Fruit fly (Drosophila melanogaster) whole organism, embryonic: ENCODE measurements around the gene His3.3B.

Experiments
- B-H1 ChIP-seq: fragments of 200-800 bp; sonication (Bioruptor generic); IDR thresholded peaks from 3 replicates; pipeline ENCODE4 v1.3.6; 2022; ENCODE audit warnings: missing biosample characterization, missing genetic modification characterization
- BEAF-32 ChIP-seq: fragments of 200-800 bp; sonication (Bioruptor generic); optimal IDR thresholded peaks from 3 replicates; lab custom pipeline; 2017; ENCODE audit warnings: missing biosample characterization, missing genetic modification characterization, mild to moderate bottlenecking, moderate library complexity, missing genetic modification reagents
- CG10209 ChIP-seq: fragments of 200-800 bp; sonication (Bioruptor generic); optimal IDR thresholded peaks from 3 replicates; lab custom pipeline; 2017; ENCODE audit warnings: missing biosample characterization, mild to moderate bottlenecking, missing genetic modification characterization, missing genetic modification reagents
- CG10366 ChIP-seq: fragments of 200-800 bp; sonication (Bioruptor generic); IDR thresholded peaks from 2 replicates; pipeline ENCODE4 v1.3.6; 2022; ENCODE audit warnings: missing biosample characterization, missing genetic modification characterization
- CG12155 ChIP-seq: fragments of 200-800 bp; sonication (Bioruptor generic); optimal IDR thresholded peaks from 3 replicates; lab custom pipeline; 2016; ENCODE audit warnings: missing biosample characterization, missing genetic modification characterization
- CG1602 ChIP-seq: fragments of 200-800 bp; sonication (Bioruptor generic); optimal IDR thresholded peaks from 3 replicates; lab custom pipeline; 2016; ENCODE audit warnings: missing biosample characterization, missing genetic modification characterization
- CG18262 ChIP-seq: fragments of 200-800 bp; optimal IDR thresholded peaks from 3 replicates; lab custom pipeline; 2019; ENCODE audit warnings: missing biosample characterization, mild to moderate bottlenecking, missing genetic modification characterization, moderate library complexity
- CG30403 ChIP-seq: fragments of 200-800 bp; sonication (Bioruptor generic); optimal IDR thresholded peaks from 3 replicates; lab custom pipeline; 2016; ENCODE audit warnings: missing biosample characterization, missing genetic modification characterization
- CG31224 ChIP-seq: fragments of 200-800 bp; sonication (Bioruptor generic); IDR thresholded peaks from 2 replicates; pipeline ENCODE4 v1.3.6; 2022; ENCODE audit warnings: missing biosample characterization, missing genetic modification characterization
- CG3163 ChIP-seq: fragments of 200-800 bp; sonication (Bioruptor generic); optimal IDR thresholded peaks from 3 replicates; lab custom pipeline; 2016; ENCODE audit warnings: missing biosample characterization, missing genetic modification characterization
- CG32772 ChIP-seq: fragments of 200-800 bp; sonication (Bioruptor generic); IDR thresholded peaks from 2 replicates; pipeline ENCODE4 v1.3.6; 2022; ENCODE audit warnings: missing biosample characterization, missing genetic modification characterization
- CG33213 ChIP-seq: fragments of 200-800 bp; sonication (Bioruptor generic); optimal IDR thresholded peaks from 3 replicates; lab custom pipeline; 2016; ENCODE audit warnings: missing biosample characterization, missing genetic modification characterization
- CG4707 ChIP-seq: fragments of 200-800 bp; sonication (Bioruptor generic); optimal IDR thresholded peaks from 2 replicates; lab custom pipeline; 2018; ENCODE audit warnings: missing biosample characterization, mild to moderate bottlenecking, missing genetic modification characterization, moderate library complexity
- CG6765 ChIP-seq: fragments of 200-800 bp; sonication (Bioruptor generic); optimal IDR thresholded peaks from 3 replicates; lab custom pipeline; 2017; ENCODE audit warnings: missing biosample characterization, mild to moderate bottlenecking, missing genetic modification characterization
- CG8359 ChIP-seq: fragments of 200-800 bp; sonication (Bioruptor generic); optimal IDR thresholded peaks from 2 replicates; lab custom pipeline; 2017; ENCODE audit warnings: missing biosample characterization, mild to moderate bottlenecking, missing genetic modification characterization, borderline replicate concordance
- CG9817 ChIP-seq: fragments of 200-800 bp; sonication (Bioruptor generic); optimal IDR thresholded peaks from 2 replicates; lab custom pipeline; 2018; ENCODE audit warnings: missing biosample characterization, mild to moderate bottlenecking, missing genetic modification characterization, moderate library complexity
- Dad ChIP-seq: fragments of 200-800 bp; sonication (Bioruptor generic); optimal IDR thresholded peaks from 3 replicates; lab custom pipeline; 2016; ENCODE audit warnings: missing biosample characterization, missing genetic modification characterization
- HmgD ChIP-seq: fragments of 200-800 bp; sonication (Bioruptor generic); optimal IDR thresholded peaks from 3 replicates; lab custom pipeline; 2016; ENCODE audit warnings: missing biosample characterization, missing genetic modification characterization
- Hr51 ChIP-seq, 2 experiments: fragments of 200-800 bp; sonication (Bioruptor generic); optimal IDR thresholded peaks; 2 replicates in 1 of 2; 3 replicates in 1 of 2; lab custom pipeline; 2016 to 2018; ENCODE audit warnings: missing biosample characterization in 2 of 2, missing genetic modification characterization in 2 of 2, mild to moderate bottlenecking in 1 of 2, moderate library complexity in 1 of 2
- Lpt ChIP-seq: fragments of >200 bp; optimal IDR thresholded peaks from 2 replicates; lab custom pipeline; 2018; ENCODE audit warnings: missing biosample characterization, missing genetic modification characterization
- Mrtf ChIP-seq: fragments of 200-800 bp; sonication (Bioruptor generic); IDR thresholded peaks from 3 replicates; pipeline ENCODE4 v1.3.6; 2022; ENCODE audit warnings: missing biosample characterization, missing genetic modification characterization
- Myb ChIP-seq: fragments of 200-800 bp; sonication (Bioruptor generic); optimal IDR thresholded peaks from 2 replicates; lab custom pipeline; 2016; ENCODE audit warnings: missing biosample characterization, missing genetic modification characterization
- PHDP ChIP-seq: fragments of 200-800 bp; sonication (Bioruptor generic); optimal IDR thresholded peaks from 3 replicates; lab custom pipeline; 2018; ENCODE audit warnings: missing biosample characterization, mild to moderate bottlenecking, missing genetic modification characterization, moderate library complexity
- Rx ChIP-seq: fragments of 200-800 bp; sonication (Bioruptor generic); IDR thresholded peaks from 2 replicates; pipeline ENCODE4 v1.3.6; 2022; ENCODE audit warnings: missing biosample characterization, missing genetic modification characterization
- Side ChIP-seq: fragments of 200-800 bp; sonication (Bioruptor generic); optimal IDR thresholded peaks from 2 replicates; lab custom pipeline; 2016; ENCODE audit warnings: missing biosample characterization, missing genetic modification characterization
- Sry-β ChIP-seq: fragments of 200-800 bp; sonication (Bioruptor generic); optimal IDR thresholded peaks from 2 replicates; lab custom pipeline; 2018; ENCODE audit warnings: missing biosample characterization, mild to moderate bottlenecking, missing genetic modification characterization, moderate library complexity
- Xbp1 ChIP-seq: fragments of 200-800 bp; sonication (Bioruptor generic); optimal IDR thresholded peaks from 3 replicates; lab custom pipeline; 2016; ENCODE audit warnings: missing biosample characterization, mild to moderate bottlenecking, missing genetic modification characterization
- amos ChIP-seq: fragments of 200-800 bp; sonication (Bioruptor generic); IDR thresholded peaks from 2 replicates; pipeline ENCODE4 v1.3.6; 2022; ENCODE audit warnings: missing biosample characterization, missing genetic modification characterization; ENCODE audit not compliant: partially characterized antibody
- ash1 ChIP-seq: fragments of 200-800 bp; sonication (Bioruptor generic); optimal IDR thresholded peaks from 2 replicates; lab custom pipeline; 2018; ENCODE audit warnings: missing biosample characterization, mild to moderate bottlenecking, missing genetic modification characterization
- bbx ChIP-seq: fragments of 200-800 bp; sonication (Bioruptor generic); IDR thresholded peaks from 2 replicates; pipeline ENCODE4 v1.3.6; 2022; ENCODE audit warnings: missing biosample characterization, missing genetic modification characterization; ENCODE audit not compliant: partially characterized antibody
- chinmo ChIP-seq: fragments of 200-800 bp; sonication (Bioruptor generic); IDR thresholded peaks from 4 replicates; pipeline ENCODE4 v1.3.6; 2022; ENCODE audit warnings: missing biosample characterization, missing genetic modification characterization; ENCODE audit not compliant: partially characterized antibody
- dimm ChIP-seq: fragments of 200-800 bp; sonication (Bioruptor generic); IDR thresholded peaks from 2 replicates; pipeline ENCODE4 v1.3.6; 2022; ENCODE audit warnings: missing biosample characterization, missing genetic modification characterization
- eve ChIP-seq, 2 experiments: fragments of >200 bp; optimal IDR thresholded peaks; 2 replicates each; lab custom pipeline; 2017; ENCODE audit warnings: missing biosample characterization in 2 of 2, missing genetic modification characterization in 2 of 2
- fd3F ChIP-seq: fragments of 200-800 bp; sonication (Bioruptor generic); optimal IDR thresholded peaks from 2 replicates; lab custom pipeline; 2018; ENCODE audit warnings: missing biosample characterization, mild to moderate bottlenecking, missing genetic modification characterization, moderate library complexity
- fd64A ChIP-seq: fragments of 200-800 bp; sonication (Bioruptor generic); optimal IDR thresholded peaks from 3 replicates; lab custom pipeline; 2018; ENCODE audit warnings: missing biosample characterization, mild to moderate bottlenecking, missing genetic modification characterization
- fru ChIP-seq: fragments of >200 bp; optimal IDR thresholded peaks from 2 replicates; lab custom pipeline; 2017
- fu2 ChIP-seq: fragments of 200-800 bp; sonication (Bioruptor generic); optimal IDR thresholded peaks from 2 replicates; lab custom pipeline; 2016; ENCODE audit warnings: missing biosample characterization, missing genetic modification characterization
- gt ChIP-seq: fragments of 200-800 bp; sonication (Bioruptor generic); IDR thresholded peaks from 2 replicates; pipeline ENCODE4 v1.3.6; 2022; ENCODE audit warnings: missing biosample characterization, missing genetic modification characterization
- klu ChIP-seq: fragments of 200-800 bp; sonication (Bioruptor generic); IDR thresholded peaks from 2 replicates; pipeline ENCODE4 v1.3.6; 2022; ENCODE audit warnings: missing biosample characterization, missing genetic modification characterization
- kni ChIP-seq: fragments of 200-800 bp; sonication (Bioruptor generic); optimal IDR thresholded peaks from 3 replicates; lab custom pipeline; 2017; ENCODE audit warnings: mild to moderate bottlenecking, missing biosample characterization, missing genetic modification reagents, missing genetic modification characterization
- knrl ChIP-seq: fragments of 200-800 bp; sonication (Bioruptor generic); IDR thresholded peaks from 3 replicates; pipeline ENCODE4 v1.3.6; 2022; ENCODE audit warnings: missing biosample characterization, missing genetic modification characterization; ENCODE audit not compliant: partially characterized antibody
- mirr ChIP-seq: fragments of 200-800 bp; sonication (Bioruptor generic); optimal IDR thresholded peaks from 3 replicates; lab custom pipeline; 2018; ENCODE audit warnings: missing biosample characterization, mild to moderate bottlenecking, missing genetic modification characterization
- phol ChIP-seq: fragments of 200-800 bp; sonication (Bioruptor generic); optimal IDR thresholded peaks from 3 replicates; lab custom pipeline; 2018; ENCODE audit warnings: missing biosample characterization, mild to moderate bottlenecking, missing genetic modification characterization, moderate library complexity
- pum ChIP-seq: fragments of 200-800 bp; sonication (Bioruptor generic); optimal IDR thresholded peaks from 2 replicates; lab custom pipeline; 2016; ENCODE audit warnings: missing biosample characterization, missing genetic modification characterization
- ranshi ChIP-seq: fragments of 200-800 bp; sonication (Bioruptor generic); IDR thresholded peaks from 2 replicates; pipeline ENCODE4 v1.3.6; 2022; ENCODE audit warnings: missing biosample characterization, missing genetic modification characterization
- sens-2 ChIP-seq: fragments of 200-800 bp; sonication (Bioruptor generic); IDR thresholded peaks from 2 replicates; pipeline ENCODE4 v1.3.6; 2022; ENCODE audit warnings: missing biosample characterization, missing genetic modification characterization
- toy ChIP-seq: fragments of 200-800 bp; sonication (Bioruptor generic); IDR thresholded peaks from 2 replicates; pipeline ENCODE4 v1.3.6; 2022; ENCODE audit warnings: missing biosample characterization, missing genetic modification characterization
- vvl ChIP-seq: fragments of 200-800 bp; sonication (Bioruptor generic); IDR thresholded peaks from 2 replicates; pipeline ENCODE4 v1.3.6; 2022; ENCODE audit warnings: missing biosample characterization, missing genetic modification characterization
- z ChIP-seq: fragments of 200-800 bp; sonication (Bioruptor generic); IDR thresholded peaks from 3 replicates; pipeline ENCODE4 v1.3.6; 2022; ENCODE audit warnings: missing biosample characterization, missing genetic modification characterization
- zfh1 ChIP-seq: fragments of 200-800 bp; sonication (Bioruptor generic); IDR thresholded peaks from 3 replicates; pipeline ENCODE4 v1.3.6; 2022; ENCODE audit warnings: missing biosample characterization, missing genetic modification characterization
- zfh2 ChIP-seq: fragments of 200-800 bp; sonication (Bioruptor generic); optimal IDR thresholded peaks from 2 replicates; lab custom pipeline; 2016; ENCODE audit warnings: missing biosample characterization, missing genetic modification characterization

The His3.3B gene

dm6 chrX:9134922-9135453, 21.5 kb downstream of the His3.3B start, which contains the start of gene fend (continued):
- TF ChIP-seq CG33213 (GFP tag; lab: Kevin White, UChicago) (no peak), CG12155 (GFP tag; lab: Kevin White, UChicago) (no peak), bbx (no peak), kni (GFP tag; lab: Kevin White, UChicago) (peak; percentile 98), chinmo (no peak), eve (GFP tag; optimal IDR thresholded peaks at IDR 0.05; lab: Kevin White, UChicago) (peak in 1 of 2 experiments; percentile 30), zfh2 (GFP tag; lab: Kevin White, UChicago) (no peak), sens-2 (GFP tag; lab: Robert Waterston, UW) (no peak), CG4707 (GFP tag; lab: Kevin White, UChicago) (no peak), mirr (no peak), gt (no peak), pum (GFP tag; lab: Kevin White, UChicago) (no peak), CG18262 (tag; lab: Kevin White, UChicago) (peak; percentile 61), CG3163 (GFP tag; lab: Kevin White, UChicago) (no peak), Lpt (no peak), ash1 (no peak), BEAF-32 (GFP tag; lab: Kevin White, UChicago) (no peak), klu (no peak), fd3F (GFP tag; lab: Kevin White, UChicago) (no peak), B-H1 (no peak), Hr51 (GFP tag; optimal IDR thresholded peaks at IDR 0.05; lab: Kevin White, UChicago) (peak; percentile 7 to 53), HmgD (GFP tag; lab: Kevin White, UChicago) (no peak), z (GFP tag; lab: Robert Waterston, UW) (no peak), ranshi (GFP tag; lab: Robert Waterston, UW) (no peak), Side (GFP tag; lab: Kevin White, UChicago) (no peak), fd64A (GFP tag; lab: Kevin White, UChicago) (no peak), CG6765 (GFP tag; lab: Kevin White, UChicago) (no peak), Dad (GFP tag; lab: Kevin White, UChicago) (no peak), phol (peak; percentile 46), CG8359 (no peak), fru (lab: Kevin White, UChicago) (no peak), toy (GFP tag; lab: Robert Waterston, UW) (no peak), CG31224 (GFP tag; lab: Robert Waterston, UW) (no peak), vvl (GFP tag; lab: Robert Waterston, UW) (peak; percentile 26; the same call in 1 of the 2 replicates), CG9817 (peak; percentile 24), dimm (GFP tag; lab: Robert Waterston, UW) (no peak), CG30403 (GFP tag; lab: Kevin White, UChicago) (peak; percentile 52), CG10209 (peak; percentile 25), Rx (GFP tag; lab: Robert Waterston, UW) (no peak), CG1602 (GFP tag; lab: Kevin White, UChicago) (no peak), Mrtf (GFP tag; lab: Robert Waterston, UW) (no peak), CG32772 (no peak), zfh1 (GFP tag; lab: Robert Waterston, UW) (no peak), Sry-β (peak; percentile 98), Myb (no peak), knrl (no peak), CG10366 (no peak), PHDP (peak; percentile 25), amos (0 out of 2 replicates have a peak, but pooled peaks have one; percentile 18), Xbp1 (GFP tag; lab: Kevin White, UChicago) (no peak), fu2 (GFP tag; lab: Kevin White, UChicago) (no peak)
